Worm (Caenorhabditis elegans) whole organism, L4 larva: ENCODE results near the gene dct-6.
A peak's percentile ranks its signal among the peaks of the same experiment; 100 is the strongest.

Source experiments
- F26F4.8 ChIP-seq: fragments of 200-800 bp; sonication (Bioruptor generic); conservative IDR thresholded peaks from 2 replicates; pipeline ENCODE4 v1.3.6; 2022; ENCODE audit warnings: missing genetic modification characterization, missing compliant biosample characterization
- F37D6.2 ChIP-seq: sonication (generic microtip); optimal IDR thresholded peaks from 2 replicates; lab custom pipeline; 2016; ENCODE audit warnings: mild to moderate bottlenecking, missing genetic modification characterization, missing compliant biosample characterization
- F44E2.7 ChIP-seq: fragments of 200-800 bp; sonication (Bioruptor generic); IDR thresholded peaks from 2 replicates; pipeline ENCODE4 v2.1.2; 2022; ENCODE audit warnings: missing genetic modification characterization, missing compliant biosample characterization
- T20F7.1 ChIP-seq: fragments of 200-800 bp; sonication (Bioruptor generic); optimal IDR thresholded peaks from 2 replicates; lab custom pipeline; 2018; ENCODE audit warnings: mild to moderate bottlenecking, missing genetic modification characterization, missing compliant biosample characterization
- T26A8.4 ChIP-seq: fragments of 200-800 bp; sonication (Bioruptor generic); IDR thresholded peaks from 2 replicates; pipeline ENCODE4 v1.3.6; 2022; ENCODE audit warnings: missing genetic modification characterization, missing compliant biosample characterization
- Y48G9A.11 ChIP-seq: fragments of 200-800 bp; sonication (Bioruptor generic); IDR thresholded peaks from 2 replicates; pipeline ENCODE4 v1.3.6; 2022; ENCODE audit warnings: missing genetic modification reagents, missing genetic modification characterization, missing compliant biosample characterization
- Y5F2A.4 ChIP-seq: fragments of 200-800 bp; sonication (Bioruptor generic); optimal IDR thresholded peaks from 2 replicates; lab custom pipeline; 2018; ENCODE audit warnings: mild to moderate bottlenecking, missing genetic modification characterization, missing compliant biosample characterization
- Y75B8A.6 ChIP-seq: fragments of 200-800 bp; sonication (Bioruptor generic); IDR thresholded peaks from 2 replicates; pipeline ENCODE4 v1.3.6; 2022; ENCODE audit warnings: missing genetic modification reagents, missing genetic modification characterization, missing compliant biosample characterization
- ZK337.2 ChIP-seq: fragments of 200-800 bp; sonication (Bioruptor generic); IDR thresholded peaks from 2 replicates; pipeline ENCODE4 v1.3.6; 2022; ENCODE audit warnings: missing genetic modification reagents, missing genetic modification characterization, missing compliant biosample characterization
- aly-2 ChIP-seq: sonication (generic microtip); optimal IDR thresholded peaks from 2 replicates; lab custom pipeline; 2018; ENCODE audit warnings: missing biosample characterization, missing genetic modification characterization
- arid-1 ChIP-seq: fragments of 200-800 bp; sonication (Bioruptor generic); conservative IDR thresholded peaks from 2 replicates; pipeline ENCODE4 v1.3.6; 2022; ENCODE audit warnings: missing genetic modification reagents, missing genetic modification characterization, missing compliant biosample characterization
- ceh-20 ChIP-seq: fragments of 200-800 bp; sonication (Bioruptor generic); IDR thresholded peaks from 2 replicates; pipeline ENCODE4 v1.3.6; 2022; ENCODE audit warnings: missing genetic modification reagents, missing genetic modification characterization, missing compliant biosample characterization
- ceh-28 ChIP-seq: fragments of 150-350 bp; optimal IDR thresholded peaks from 2 replicates; lab custom pipeline; 2014; ENCODE audit warnings: missing biosample characterization, missing genetic modification reagents, missing genetic modification characterization
- ceh-32 ChIP-seq: sonication (generic microtip); optimal IDR thresholded peaks from 2 replicates; lab custom pipeline; 2016; ENCODE audit warnings: mild to moderate bottlenecking, missing genetic modification characterization, missing compliant biosample characterization; ENCODE audit not compliant: poor library complexity
- ceh-82 ChIP-seq: sonication (generic microtip); optimal IDR thresholded peaks from 2 replicates; lab custom pipeline; 2017; ENCODE audit warnings: missing biosample characterization, missing genetic modification characterization
- ces-1 ChIP-seq: fragments of 150-350 bp; sonication (generic microtip); optimal IDR thresholded peaks from 4 replicates; lab custom pipeline; 2014; ENCODE audit warnings: missing biosample characterization, missing genetic modification reagents, missing genetic modification characterization
- cey-2 ChIP-seq: sonication (generic microtip); optimal IDR thresholded peaks from 3 replicates; lab custom pipeline; 2017; ENCODE audit warnings: missing genetic modification characterization, mild to moderate bottlenecking, missing compliant biosample characterization, antibody characterized with exemption, borderline replicate concordance; ENCODE audit not compliant: insufficient read depth
- ctbp-1 ChIP-seq: fragments of 200-800 bp; sonication (Bioruptor generic); IDR thresholded peaks from 2 replicates; pipeline ENCODE4 v1.3.6; 2022; ENCODE audit warnings: missing genetic modification reagents, missing genetic modification characterization, missing compliant biosample characterization
- egl-27 ChIP-seq: sonication (generic microtip); optimal IDR thresholded peaks from 3 replicates; lab custom pipeline; 2017; ENCODE audit warnings: missing biosample characterization, missing genetic modification reagents, missing genetic modification characterization
- egl-43 ChIP-seq: fragments of 200-800 bp; sonication (Bioruptor generic); IDR thresholded peaks from 2 replicates; pipeline ENCODE4 v1.3.6; 2022; ENCODE audit warnings: missing genetic modification reagents, missing genetic modification characterization, missing compliant biosample characterization
- fkh-10 ChIP-seq: fragments of 150-350 bp; optimal IDR thresholded peaks from 2 replicates; lab custom pipeline; 2014; ENCODE audit warnings: missing biosample characterization, missing genetic modification reagents, missing genetic modification characterization
- fos-1 ChIP-seq: fragments of 150-350 bp; optimal IDR thresholded peaks from 2 replicates; lab custom pipeline; 2014; ENCODE audit warnings: missing biosample characterization, missing genetic modification characterization
- gei-8 ChIP-seq: fragments of 200-800 bp; sonication (Bioruptor generic); optimal IDR thresholded peaks from 2 replicates; lab custom pipeline; 2018; ENCODE audit warnings: mild to moderate bottlenecking, missing genetic modification characterization, missing compliant biosample characterization
- hlh-30 ChIP-seq: sonication (generic microtip); optimal IDR thresholded peaks from 2 replicates; lab custom pipeline; 2017; ENCODE audit warnings: antibody characterized with exemption, mild to moderate bottlenecking, missing genetic modification characterization, missing compliant biosample characterization; ENCODE audit not compliant: insufficient read depth
- hmg-1.1 ChIP-seq: fragments of 200-800 bp; sonication (Bioruptor generic); IDR thresholded peaks from 2 replicates; pipeline ENCODE4 v1.3.6; 2022; ENCODE audit warnings: missing genetic modification reagents, missing genetic modification characterization, missing compliant biosample characterization
- jun-1 ChIP-seq: fragments of 150-350 bp; optimal IDR thresholded peaks from 2 replicates; lab custom pipeline; 2014; ENCODE audit warnings: missing biosample characterization, missing genetic modification reagents, missing genetic modification characterization
- lin-1 ChIP-seq: fragments of 200-800 bp; sonication (Bioruptor generic); IDR thresholded peaks from 2 replicates; pipeline ENCODE4 v1.3.6; 2022; ENCODE audit warnings: missing genetic modification reagents, missing genetic modification characterization, missing compliant biosample characterization
- madf-5 ChIP-seq, 2 experiments: fragments of 200-800 bp; sonication (Bioruptor generic); IDR thresholded peaks; 2 replicates each; pipeline ENCODE4 v1.3.6; 2022; ENCODE audit warnings: missing compliant biosample characterization in 2 of 2, missing genetic modification characterization in 2 of 2
- madf-9 ChIP-seq: fragments of 200-800 bp; sonication (Bioruptor generic); conservative IDR thresholded peaks from 2 replicates; pipeline ENCODE4 v1.3.6; 2022; ENCODE audit warnings: missing genetic modification reagents, missing genetic modification characterization, missing compliant biosample characterization
- mep-1 ChIP-seq: fragments of 150-350 bp; sonication (generic microtip); optimal IDR thresholded peaks from 3 replicates; lab custom pipeline; 2014; ENCODE audit warnings: missing biosample characterization, missing genetic modification characterization
- mes-2 ChIP-seq: sonication (generic microtip); optimal IDR thresholded peaks from 2 replicates; lab custom pipeline; 2016; ENCODE audit warnings: missing genotype, mild to moderate bottlenecking, missing genetic modification characterization, missing compliant biosample characterization; ENCODE audit not compliant: poor library complexity, severe bottlenecking
- mxl-2 ChIP-seq: fragments of 200-800 bp; sonication (Bioruptor generic); conservative IDR thresholded peaks from 2 replicates; pipeline ENCODE4 v1.3.6; 2022; ENCODE audit warnings: missing genetic modification reagents, missing genetic modification characterization, missing compliant biosample characterization
- mxl-3 ChIP-seq: fragments of 200-800 bp; sonication (Bioruptor generic); optimal IDR thresholded peaks from 2 replicates; lab custom pipeline; 2018; ENCODE audit warnings: mild to moderate bottlenecking, missing genetic modification characterization, missing compliant biosample characterization
- nhr-11 ChIP-seq: fragments of 150-350 bp; optimal IDR thresholded peaks from 2 replicates; lab custom pipeline; 2014; ENCODE audit warnings: missing biosample characterization, missing genetic modification characterization
- nhr-111 ChIP-seq: fragments of 200-800 bp; sonication (Bioruptor generic); optimal IDR thresholded peaks from 2 replicates; lab custom pipeline; 2018; ENCODE audit warnings: mild to moderate bottlenecking, missing genetic modification characterization, missing compliant biosample characterization
- nhr-237 ChIP-seq: sonication (generic microtip); optimal IDR thresholded peaks from 2 replicates; lab custom pipeline; 2017; ENCODE audit warnings: missing biosample characterization, missing genetic modification characterization
- nhr-25 ChIP-seq: sonication (generic microtip); optimal IDR thresholded peaks from 2 replicates; lab custom pipeline; 2017; ENCODE audit warnings: missing genetic modification characterization, mild to moderate bottlenecking, missing compliant biosample characterization, antibody characterized with exemption, moderate library complexity, borderline replicate concordance; ENCODE audit not compliant: insufficient read depth
- nhr-42 ChIP-seq: fragments of 200-800 bp; sonication (Bioruptor generic); IDR thresholded peaks from 2 replicates; pipeline ENCODE4 v1.3.6; 2022; ENCODE audit warnings: missing genetic modification characterization, missing compliant biosample characterization
- pqm-1 ChIP-seq: sonication (generic microtip); optimal IDR thresholded peaks from 2 replicates; lab custom pipeline; 2017; ENCODE audit warnings: missing biosample characterization, missing genetic modification characterization
- rbr-2 ChIP-seq: sonication (generic microtip); optimal IDR thresholded peaks from 2 replicates; lab custom pipeline; 2016; ENCODE audit warnings: missing genotype, missing genetic modification characterization, missing compliant biosample characterization
- saeg-2 ChIP-seq: fragments of 200-800 bp; sonication (Bioruptor generic); IDR thresholded peaks from 2 replicates; pipeline ENCODE4 v1.3.6; 2022; ENCODE audit warnings: missing genetic modification reagents, missing genetic modification characterization, missing compliant biosample characterization
- sdz-12 ChIP-seq: fragments of 200-800 bp; sonication (Bioruptor generic); optimal IDR thresholded peaks from 2 replicates; lab custom pipeline; 2018; ENCODE audit warnings: mild to moderate bottlenecking, missing genetic modification characterization, missing compliant biosample characterization
- skn-1 ChIP-seq: fragments of 150-350 bp; optimal IDR thresholded peaks from 2 replicates; lab custom pipeline; 2014; ENCODE audit warnings: missing biosample characterization, missing genetic modification characterization
- snpc-1.2 ChIP-seq: fragments of 200-800 bp; sonication (Bioruptor generic); IDR thresholded peaks from 2 replicates; pipeline ENCODE4 v1.3.6; 2022; ENCODE audit warnings: missing genetic modification reagents, missing genetic modification characterization, missing compliant biosample characterization
- spr-3 ChIP-seq: fragments of 200-800 bp; sonication (Bioruptor generic); optimal IDR thresholded peaks from 2 replicates; lab custom pipeline; 2018; ENCODE audit warnings: mild to moderate bottlenecking, missing genetic modification characterization, missing compliant biosample characterization
- tag-97 ChIP-seq: fragments of 200-800 bp; sonication (Bioruptor generic); IDR thresholded peaks from 2 replicates; pipeline ENCODE4 v1.3.6; 2022; ENCODE audit warnings: missing genetic modification characterization, missing compliant biosample characterization
- unc-39 ChIP-seq: sonication (generic microtip); optimal IDR thresholded peaks from 2 replicates; lab custom pipeline; 2017; ENCODE audit warnings: missing biosample characterization, missing genetic modification characterization
- zag-1 ChIP-seq: fragments of 150-350 bp; optimal IDR thresholded peaks from 2 replicates; lab custom pipeline; 2014; ENCODE audit warnings: missing biosample characterization, missing genetic modification characterization
- zip-11 ChIP-seq: fragments of 200-800 bp; sonication (Bioruptor generic); IDR thresholded peaks from 2 replicates; pipeline ENCODE4 v1.3.6; 2022; ENCODE audit warnings: missing genetic modification characterization, missing compliant biosample characterization
- zip-2 ChIP-seq: fragments of 150-350 bp; optimal IDR thresholded peaks from 2 replicates; lab custom pipeline; 2014; ENCODE audit warnings: missing biosample characterization, missing genetic modification characterization

Gene dct-6

DNA sequence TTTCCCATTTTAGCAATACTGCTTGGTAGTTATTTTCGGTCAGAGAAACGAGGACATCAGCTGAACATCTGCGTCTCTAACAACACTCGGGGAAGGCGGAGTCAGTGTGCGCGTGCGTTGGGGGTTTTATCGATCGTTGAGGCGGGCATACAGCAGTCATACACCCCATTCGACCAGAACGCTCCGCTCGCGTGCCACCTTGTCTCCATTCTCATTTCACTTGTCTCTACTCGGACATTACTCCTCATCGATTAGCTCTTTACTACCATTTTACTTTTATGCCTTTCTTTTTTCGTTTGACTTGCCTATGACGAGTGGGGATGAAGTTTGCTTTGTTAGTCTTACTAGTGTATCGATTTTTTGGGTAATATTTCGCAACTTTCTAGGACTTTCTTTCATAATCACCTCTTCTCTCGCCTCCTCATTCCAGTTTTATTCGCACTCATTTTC, 25.7 kb upstream of the dct-6 start:
- TF ChIP-seq skn-1 (tag; lab: Kevin White, UChicago) (no peak), mep-1 (peak; percentile 87), egl-43 (GFP tag; lab: Robert Waterston, UW) (peak; percentile 75), madf-5 (GFP tag; IDR thresholded peaks at IDR 0.05; lab: Robert Waterston, UW) (0 out of 4 replicates have a peak, but pooled peaks of 1 of the 2 experiments have one; percentile 11), F44E2.7 (GFP tag; lab: Robert Waterston, UW) (no peak), Y75B8A.6 (GFP tag; lab: Robert Waterston, UW) (no peak), ceh-20 (peak; percentile 17; the same call in 1 of the 2 replicates), F37D6.2 (tag; lab: Kevin White, UChicago) (no peak), fkh-10 (GFP tag; lab: Kevin White, UChicago) (no peak), ceh-28 (tag; lab: Kevin White, UChicago) (peak; percentile 88), F26F4.8 (GFP tag; lab: Robert Waterston, UW) (no peak), nhr-111 (GFP tag; lab: Kevin White, UChicago) (no peak), ctbp-1 (GFP tag; lab: Robert Waterston, UW) (peak; percentile 71), nhr-237 (no peak), madf-9 (peak; percentile 59), spr-3 (no peak), mxl-2 (0 out of 2 replicates have a peak, but pooled peaks have one; percentile 28), ceh-82 (tag; lab: Kevin White, UChicago) (no peak), mes-2 (peak; percentile 60), nhr-25 (tag; lab: Kevin White, UChicago) (no peak), Y48G9A.11 (no peak), T26A8.4 (GFP tag; lab: Robert Waterston, UW) (0 out of 2 replicates have a peak, but pooled peaks have one; percentile 46), zag-1 (tag; lab: Kevin White, UChicago) (no peak), cey-2 (no peak), nhr-42 (GFP tag; lab: Robert Waterston, UW) (no peak), arid-1 (peak; percentile 50; the same call in 1 of the 2 replicates), aly-2 (tag; lab: Kevin White, UChicago) (no peak), Y5F2A.4 (GFP tag; lab: Kevin White, UChicago) (no peak), zip-2 (tag; lab: Kevin White, UChicago) (peak; percentile 79), gei-8 (no peak), saeg-2 (GFP tag; lab: Robert Waterston, UW) (no peak), ceh-32 (no peak), jun-1 (tag; lab: Kevin White, UChicago) (no peak), sdz-12 (GFP tag; lab: Kevin White, UChicago) (no peak), unc-39 (no peak), fos-1 (tag; lab: Kevin White, UChicago) (no peak), pqm-1 (peak; percentile 42), egl-27 (no peak), snpc-1.2 (GFP tag; lab: Robert Waterston, UW) (peak; percentile 13; the same call in 1 of the 2 replicates), T20F7.1 (GFP tag; lab: Kevin White, UChicago) (peak; percentile 44), hmg-1.1 (GFP tag; lab: Robert Waterston, UW) (peak; percentile 72), rbr-2 (tag; lab: Kevin White, UChicago) (peak; percentile 51), tag-97 (GFP tag; lab: Robert Waterston, UW) (no peak), zip-11 (GFP tag; lab: Robert Waterston, UW) (no peak), hlh-30 (tag; lab: Kevin White, UChicago) (peak; percentile 98), nhr-11 (peak; percentile 66), ZK337.2 (GFP tag; lab: Robert Waterston, UW) (no peak), lin-1 (no peak; the same call in 1 of the 2 replicates), ces-1 (no peak), mxl-3 (peak; percentile 90)
